Worm (Caenorhabditis elegans) whole organism, mixed stage, embryonic: Measurements from ENCODE around the gene T06E8.2.

ENCODE experiments used
- nhr-28 ChIP-seq: fragments of 150-350 bp; optimal IDR thresholded peaks from 2 replicates; lab custom pipeline; 2014; ENCODE audit warnings: missing biosample characterization, missing genetic modification characterization
- unc-62 ChIP-seq: fragments of 150-350 bp; optimal IDR thresholded peaks from 2 replicates; lab custom pipeline; 2014; ENCODE audit warnings: missing biosample characterization, missing genetic modification reagents, missing genetic modification characterization

DNA sequence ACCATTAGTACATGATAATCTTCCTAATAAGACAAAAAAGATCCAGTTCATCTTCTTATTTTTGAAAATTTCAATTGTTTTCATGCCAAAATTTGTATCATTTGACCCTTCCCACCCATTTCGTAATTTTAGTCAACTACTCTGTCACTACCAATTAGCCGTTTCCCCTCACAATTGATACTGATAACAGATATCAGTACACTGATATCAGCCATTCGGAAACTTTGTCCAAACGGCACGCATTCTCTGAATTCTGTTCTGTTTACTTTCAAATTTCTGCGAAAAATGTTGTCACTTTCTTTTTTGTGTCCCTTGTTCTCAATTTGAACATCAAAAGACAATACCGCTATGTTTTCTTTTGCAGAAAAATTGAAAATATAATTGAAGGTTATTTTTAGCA is 23.6 kb downstream of the T06E8.2 start:
- TF ChIP-seq nhr-28 (tag; lab: Kevin White, UChicago): no peak
- TF ChIP-seq unc-62 (GFP tag; lab: Kevin White, UChicago): no peak
